Worm (Caenorhabditis elegans): ENCODE data around the gene F41G3.19.

- no peak for TF ChIP-seq bed-1 (GFP tag; IDR thresholded peaks at IDR 0.05)
- TF ChIP-seq F57A8.1 (GFP tag; optimal IDR thresholded peaks at IDR 0.05) = no peak
- no peak for TF ChIP-seq ceh-91 (GFP tag; IDR thresholded peaks at IDR 0.05)
- no peak for TF ChIP-seq gei-17 (GFP tag; optimal IDR thresholded peaks at IDR 0.05)
- no peak for TF ChIP-seq nfya-2 (GFP tag; IDR thresholded peaks at IDR 0.05)
- no peak for TF ChIP-seq ama-1 (optimal IDR thresholded peaks at IDR 0.05)
- no peak for TF ChIP-seq ama-1 (GFP tag; optimal IDR thresholded peaks at IDR 0.05)
- no peak for TF ChIP-seq hmg-1.2 (GFP tag; IDR thresholded peaks at IDR 0.05)
- TF ChIP-seq lsl-1 (GFP tag; optimal IDR thresholded peaks at IDR 0.05) = no peak
- TF ChIP-seq ceh-58 (GFP tag; IDR thresholded peaks at IDR 0.05) = no peak
- no peak for TF ChIP-seq snpc-3.4 (tag; optimal IDR thresholded peaks at IDR 0.05)
- TF ChIP-seq snpc-1.1 (tag; optimal IDR thresholded peaks at IDR 0.05; ENCODE audit: insufficient read depth) = no peak
- no peak for TF ChIP-seq mel-28 (tag; optimal IDR thresholded peaks at IDR 0.05; ENCODE audit: borderline replicate concordance)
- TF ChIP-seq ZK185.1 (tag; optimal IDR thresholded peaks at IDR 0.05; ENCODE audit: poor library complexity, severe bottlenecking) = no peak
Observed at ce11 chrII:6733718-6734117, 18.2 kb downstream of the F41G3.19 start, which contains the start of gene T14B4.9.

Measured in whole organism, young adult.